Worm (Caenorhabditis elegans): ENCODE measurements around the gene pab-2.

ce11 chrX:13550890-13551289, 23.7 kb upstream of the pab-2 start, which contains the start of gene odr-1:
- no peak for TF ChIP-seq W03F9.2 (tag; optimal IDR thresholded peaks at IDR 0.05)
- TF ChIP-seq him-1 (tag; optimal IDR thresholded peaks at IDR 0.05), result no peak
